Worm (Caenorhabditis elegans) whole organism, midembryonic: Measurements from ENCODE around the gene nmur-1.

Source experiments
- T22C8.4 ChIP-seq: fragments of 200-800 bp; sonication (Bioruptor generic); IDR thresholded peaks from 2 replicates; pipeline ENCODE4 v1.3.6; 2022; ENCODE audit warnings: missing genetic modification characterization, missing compliant biosample characterization
- cog-1 ChIP-seq: sonication (generic microtip); optimal IDR thresholded peaks from 2 replicates; lab custom pipeline; 2016; ENCODE audit warnings: missing genetic modification characterization, missing compliant biosample characterization
- flt-1 ChIP-seq: fragments of 200-800 bp; sonication (Bioruptor generic); IDR thresholded peaks from 2 replicates; pipeline ENCODE4 v1.3.6; 2022; ENCODE audit warnings: missing genetic modification characterization, missing compliant biosample characterization
- klf-2 ChIP-seq: fragments of 200-800 bp; sonication (Bioruptor generic); conservative IDR thresholded peaks from 2 replicates; pipeline ENCODE4 v1.3.6; 2022; ENCODE audit warnings: missing genetic modification reagents, missing genetic modification characterization, missing compliant biosample characterization
- med-1 ChIP-seq: sonication (generic microtip); optimal IDR thresholded peaks from 2 replicates; lab custom pipeline; 2017; ENCODE audit warnings: missing genetic modification characterization, mild to moderate bottlenecking, missing compliant biosample characterization, antibody characterized with exemption, missing genetic modification reagents; ENCODE audit not compliant: insufficient read depth
- ref-1 ChIP-seq: fragments of 200-800 bp; sonication (Bioruptor generic); conservative IDR thresholded peaks from 2 replicates; pipeline ENCODE4 v1.3.6; 2022; ENCODE audit warnings: missing genetic modification reagents, missing genetic modification characterization, missing compliant biosample characterization
- tab-1 ChIP-seq: fragments of 200-800 bp; sonication (Bioruptor generic); IDR thresholded peaks from 2 replicates; pipeline ENCODE4 v1.3.6; 2022; ENCODE audit warnings: missing genetic modification characterization, missing compliant biosample characterization
- ztf-23 ChIP-seq: fragments of 200-800 bp; sonication (Bioruptor generic); IDR thresholded peaks from 2 replicates; pipeline ENCODE4 v1.3.6; 2022; ENCODE audit warnings: missing genetic modification reagents, missing genetic modification characterization, missing compliant biosample characterization
- ztf-29 ChIP-seq: fragments of 200-800 bp; sonication (Bioruptor generic); IDR thresholded peaks from 2 replicates; pipeline ENCODE4 v1.3.6; 2022; ENCODE audit warnings: missing genetic modification reagents, missing genetic modification characterization, missing compliant biosample characterization

nmur-1 gene

ce11 chrX:8980676-8981075 is at the start of gene nmur-1:
nmur-1 (plus strand) TSS chrX:8980976.
- TF ChIP-seq ref-1 (no peak), med-1 (GFP tag; lab: Kevin White, UChicago) (no peak), klf-2 (GFP tag; lab: Robert Waterston, UW) (no peak), flt-1 (GFP tag; lab: Robert Waterston, UW) (no peak), tab-1 (no peak)

DNA sequence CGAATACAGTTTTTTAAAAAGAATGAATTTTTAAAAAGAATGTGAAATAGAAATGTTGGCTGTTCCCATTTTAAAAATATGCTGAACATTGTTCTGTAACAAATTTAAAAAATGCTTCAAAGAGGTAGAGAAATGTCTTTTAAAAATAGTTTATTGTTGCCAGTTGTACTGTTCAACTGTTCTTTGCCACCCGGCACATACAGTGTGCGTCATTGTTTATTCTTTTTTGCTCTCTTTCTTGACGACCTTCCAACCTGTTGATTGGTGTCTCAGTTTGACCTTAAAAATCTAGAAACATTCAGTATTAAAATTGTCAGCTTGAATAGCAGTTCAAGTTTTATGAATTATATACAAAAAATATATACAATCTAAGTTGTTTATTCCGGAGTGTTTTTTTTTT is 49.1 kb upstream of the nmur-1 start:
- TF ChIP-seq tab-1 (no peak), med-1 (GFP tag; lab: Kevin White, UChicago) (no peak), ztf-29 (GFP tag; lab: Robert Waterston, UW) (no peak), flt-1 (GFP tag; lab: Robert Waterston, UW) (no peak), T22C8.4 (GFP tag; lab: Robert Waterston, UW) (no peak), cog-1 (tag; lab: Kevin White, UChicago) (no peak), klf-2 (GFP tag; lab: Robert Waterston, UW) (no peak), ref-1 (no peak), ztf-23 (GFP tag; lab: Robert Waterston, UW) (no peak)

- no peak for TF ChIP-seq cog-1 (tag; lab: Kevin White, UChicago)
- no peak for TF ChIP-seq med-1 (GFP tag; lab: Kevin White, UChicago)
- TF ChIP-seq T22C8.4 (GFP tag; lab: Robert Waterston, UW): no peak
- no peak for TF ChIP-seq ztf-23 (GFP tag; lab: Robert Waterston, UW)
- TF ChIP-seq klf-2 (GFP tag; lab: Robert Waterston, UW): no peak
- TF ChIP-seq ref-1: no peak
- no peak for TF ChIP-seq flt-1 (GFP tag; lab: Robert Waterston, UW)
- TF ChIP-seq ztf-29 (GFP tag; lab: Robert Waterston, UW): no peak
- no peak for TF ChIP-seq tab-1
Measured at ce11 chrX:8932387-8932786, 48.4 kb upstream of the nmur-1 start.

DNA sequence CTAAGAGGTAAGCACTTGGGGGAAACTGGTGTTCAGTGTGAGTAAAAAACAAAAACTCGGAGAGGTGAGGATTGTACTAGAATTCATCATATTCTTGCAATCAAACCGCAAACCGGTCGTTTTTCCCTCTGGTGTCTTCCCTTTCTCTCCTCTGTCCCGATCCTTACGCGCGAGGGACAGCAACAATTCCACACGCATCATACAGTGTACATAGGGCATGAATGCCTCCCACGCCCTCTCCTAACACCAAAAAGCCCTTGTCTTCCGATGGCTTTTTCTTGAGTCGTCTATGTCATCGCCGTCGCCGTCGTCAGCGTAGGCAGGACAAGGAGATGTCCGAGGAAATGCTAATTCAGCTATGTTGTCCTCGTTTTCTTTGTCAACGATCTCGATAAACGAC is 47.3 kb upstream of the nmur-1 start:
- no peak for TF ChIP-seq cog-1 (tag; lab: Kevin White, UChicago)
- no peak for TF ChIP-seq med-1 (GFP tag; lab: Kevin White, UChicago)
- TF ChIP-seq ztf-29 (GFP tag; lab: Robert Waterston, UW): no peak
- TF ChIP-seq klf-2 (GFP tag; lab: Robert Waterston, UW): no peak
- TF ChIP-seq tab-1: no peak

DNA sequence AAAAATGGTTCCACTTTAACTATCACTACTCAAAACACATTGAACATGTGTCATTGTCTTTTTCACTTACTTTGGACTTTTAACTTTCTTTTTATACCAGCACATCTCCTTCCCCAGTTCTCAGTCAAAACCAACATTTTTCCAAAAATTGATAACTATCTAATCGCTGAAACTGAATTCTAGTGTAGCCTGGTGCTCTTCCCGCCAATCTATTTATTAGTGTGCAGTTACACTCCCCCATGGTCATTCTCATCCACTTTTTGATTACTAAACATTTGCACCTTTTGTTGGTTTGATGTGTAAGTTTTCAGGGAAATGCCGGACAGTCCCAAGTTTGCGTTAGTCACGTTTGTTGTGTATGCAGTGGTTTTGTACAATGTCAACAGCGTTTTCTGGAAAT is 46.5 kb upstream of the nmur-1 start:
- TF ChIP-seq cog-1 (tag; lab: Kevin White, UChicago) (no peak), tab-1 (no peak), T22C8.4 (GFP tag; lab: Robert Waterston, UW) (no peak), flt-1 (GFP tag; lab: Robert Waterston, UW) (no peak)

ce11 chrX:8934988-8935387 is 45.8 kb upstream of the nmur-1 start:
- TF ChIP-seq T22C8.4 (GFP tag; lab: Robert Waterston, UW) (no peak), cog-1 (tag; lab: Kevin White, UChicago) (no peak), ztf-23 (GFP tag; lab: Robert Waterston, UW) (no peak), tab-1 (no peak), flt-1 (GFP tag; lab: Robert Waterston, UW) (no peak), ztf-29 (GFP tag; lab: Robert Waterston, UW) (no peak), ref-1 (no peak), med-1 (GFP tag; lab: Kevin White, UChicago) (no peak), klf-2 (GFP tag; lab: Robert Waterston, UW) (no peak)

DNA sequence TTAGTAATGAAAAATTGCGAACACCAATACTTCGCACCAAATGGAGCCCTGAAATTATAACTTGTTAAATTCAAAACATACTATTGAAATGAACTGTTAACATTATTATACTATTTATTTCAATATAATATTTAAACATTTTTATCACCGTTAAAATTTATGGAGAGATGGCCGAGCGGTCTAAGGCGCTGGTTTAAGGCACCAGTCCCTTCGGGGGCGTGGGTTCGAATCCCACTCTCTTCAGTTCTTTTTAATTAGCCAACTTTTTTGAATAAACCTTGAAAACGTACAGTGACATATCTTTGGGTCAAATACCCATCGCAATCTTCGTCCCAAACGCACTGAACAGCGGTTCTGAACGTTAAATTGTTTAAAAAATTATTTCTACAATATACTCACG is 41.4 kb upstream of the nmur-1 start:
- TF ChIP-seq tab-1: no peak
- no peak for TF ChIP-seq ztf-23 (GFP tag; lab: Robert Waterston, UW)
- TF ChIP-seq T22C8.4 (GFP tag; lab: Robert Waterston, UW): no peak
- no peak for TF ChIP-seq cog-1 (tag; lab: Kevin White, UChicago)
- TF ChIP-seq ztf-29 (GFP tag; lab: Robert Waterston, UW): no peak
- no peak for TF ChIP-seq klf-2 (GFP tag; lab: Robert Waterston, UW)

DNA sequence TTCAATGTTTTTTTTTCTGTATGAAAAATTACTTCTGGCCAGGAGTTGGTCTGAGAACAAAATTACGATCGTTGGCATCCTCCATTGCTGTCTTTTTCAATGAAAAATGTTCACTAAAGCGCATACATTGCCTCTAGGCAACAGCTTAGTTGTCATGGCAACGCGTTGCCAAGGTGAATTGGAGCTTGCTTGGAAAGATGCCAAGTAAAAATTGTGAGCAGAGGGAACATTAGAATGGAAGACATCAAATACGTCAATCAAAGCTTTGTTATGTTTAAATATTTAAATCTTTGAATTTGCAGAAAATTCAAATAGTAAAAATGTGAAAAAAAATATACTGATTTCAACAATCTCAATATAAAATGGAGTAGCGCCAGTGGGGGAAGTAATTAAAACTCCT is 40.7 kb upstream of the nmur-1 start, which contains the start of gene dylt-2:
Gene dylt-2 (minus strand): TSS at position 101 of the 400 bp plus-strand sequence.
- TF ChIP-seq T22C8.4 (GFP tag; lab: Robert Waterston, UW): no peak
- no peak for TF ChIP-seq klf-2 (GFP tag; lab: Robert Waterston, UW)
- no peak for TF ChIP-seq ztf-29 (GFP tag; lab: Robert Waterston, UW)
- no peak for TF ChIP-seq ref-1
- no peak for TF ChIP-seq flt-1 (GFP tag; lab: Robert Waterston, UW)
- no peak for TF ChIP-seq tab-1

DNA sequence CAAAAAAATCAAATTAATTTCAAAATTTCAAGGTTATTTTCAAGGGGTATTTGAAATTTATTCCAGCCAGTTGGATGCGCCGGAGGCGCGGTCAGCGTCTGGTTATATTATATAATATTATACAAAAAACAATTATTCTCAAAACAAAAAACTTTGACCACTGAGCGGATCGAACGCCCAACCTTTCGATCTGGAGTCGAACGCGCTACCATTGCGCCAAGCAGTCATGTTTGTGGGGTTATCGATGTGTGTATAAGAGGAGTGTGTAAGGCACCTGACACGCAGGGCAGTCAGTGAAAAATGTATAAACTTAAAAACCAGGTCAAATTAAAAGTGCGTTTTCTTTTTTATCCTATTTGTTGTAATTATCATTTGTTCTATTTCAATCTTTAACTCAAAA is 36.7 kb upstream of the nmur-1 start:
- TF ChIP-seq ztf-29 (GFP tag; lab: Robert Waterston, UW) (peak; percentile 63), ref-1 (peak; percentile 66), med-1 (GFP tag; lab: Kevin White, UChicago) (no peak), flt-1 (GFP tag; lab: Robert Waterston, UW) (no peak; the same call in 1 of the 2 replicates), ztf-23 (GFP tag; lab: Robert Waterston, UW) (peak; percentile 69; the same call in 1 of the 2 replicates), T22C8.4 (GFP tag; lab: Robert Waterston, UW) (0 out of 2 replicates have a peak, but pooled peaks have one; percentile 9), cog-1 (tag; lab: Kevin White, UChicago) (no peak), klf-2 (GFP tag; lab: Robert Waterston, UW) (no peak), tab-1 (peak; percentile 67; the same call in 1 of the 2 replicates)

DNA sequence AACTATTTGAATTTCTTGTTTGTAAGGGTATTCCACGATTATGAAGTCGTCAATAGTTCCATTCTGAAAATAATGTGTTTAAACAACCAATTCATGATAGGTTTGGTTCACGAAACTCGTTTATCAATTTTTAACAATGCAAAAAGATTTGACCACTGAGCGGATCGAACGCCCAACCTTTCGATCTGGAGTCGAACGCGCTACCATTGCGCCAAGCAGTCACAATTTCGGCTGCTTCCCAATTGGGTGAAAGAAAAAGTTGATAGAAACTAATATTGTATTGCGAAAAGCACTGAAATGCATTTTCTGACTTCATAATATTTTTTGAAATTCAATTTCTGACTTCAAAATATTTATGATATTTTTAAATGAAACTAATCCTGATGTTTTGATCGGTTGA is 35.8 kb upstream of the nmur-1 start:
- TF ChIP-seq cog-1 (tag; lab: Kevin White, UChicago) (no peak), tab-1 (no peak), ztf-29 (GFP tag; lab: Robert Waterston, UW) (no peak), flt-1 (GFP tag; lab: Robert Waterston, UW) (no peak), med-1 (GFP tag; lab: Kevin White, UChicago) (no peak), T22C8.4 (GFP tag; lab: Robert Waterston, UW) (no peak), klf-2 (GFP tag; lab: Robert Waterston, UW) (no peak), ref-1 (no peak)
